1 fruit fly cellular context compared by ENCODE assay signal in the genomic region with DNA sequence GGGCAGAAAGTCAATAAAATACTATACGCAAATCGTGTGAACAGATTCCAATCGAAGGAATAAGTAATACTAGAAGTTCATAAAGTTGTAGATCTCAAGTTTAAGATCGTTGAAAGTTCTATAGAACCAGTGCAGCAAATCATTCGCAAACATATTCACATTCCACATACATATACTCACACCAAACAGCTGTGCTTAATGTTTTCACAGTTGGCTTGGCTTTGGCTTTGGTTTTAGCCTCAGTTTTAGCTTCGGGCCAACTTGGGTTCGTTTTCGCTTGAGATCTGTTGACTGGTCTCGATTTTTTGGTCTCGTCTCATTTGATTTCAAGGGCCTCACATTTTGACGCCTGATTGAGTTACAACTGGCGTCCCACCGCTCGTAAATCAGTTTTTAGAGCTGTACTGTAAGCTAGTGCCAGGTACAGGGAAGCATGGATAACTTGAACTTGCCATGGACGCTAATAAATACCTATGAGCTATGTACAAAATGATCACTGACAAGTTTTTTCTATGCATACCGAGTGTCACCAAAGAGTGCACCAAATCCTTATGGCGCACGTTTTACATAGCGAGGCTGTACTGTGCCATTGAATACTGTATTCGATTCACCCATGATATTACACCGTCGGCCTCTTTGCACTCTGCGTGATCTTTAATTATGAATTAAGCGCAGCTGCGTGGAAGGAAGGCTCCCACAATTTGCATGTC.
A peak's percentile ranks its signal among the peaks of the same experiment; 100 is the strongest.
TF ChIP-seq lines count a peak whose summit lies in the region.

No protein-coding gene starts in this region.

TF ChIP-seq in whole organism, embryonic, 481 proteins besides CTCF, POLR2A, EP300 and RAD21 (continued from another document and continues in another):
- TF ChIP-seq CG13287 (GFP tag; IDR thresholded peaks at IDR 0.05; lab: Robert Waterston, UW; ENCODE audit: partially characterized antibody) (no peak), CG16863 (GFP tag; optimal IDR thresholded peaks at IDR 0.05; lab: Kevin White, UChicago) (peak; percentile 73), CG14860 (GFP tag; IDR thresholded peaks at IDR 0.05; lab: Robert Waterston, UW; ENCODE audit: partially characterized antibody) (no peak), Dek (tag; optimal IDR thresholded peaks at IDR 0.05; lab: Kevin White, UChicago) (peak; percentile 49), CG14667 (GFP tag; IDR thresholded peaks at IDR 0.05; lab: Robert Waterston, UW) (peak; percentile 85), slbo (GFP tag; IDR thresholded peaks at IDR 0.05; lab: Robert Waterston, UW) (peak; percentile 95), CG13624 (GFP tag; optimal IDR thresholded peaks at IDR 0.05; lab: Kevin White, UChicago) (peak; percentile 87), Dip2 (GFP tag; IDR thresholded peaks at IDR 0.05; lab: Robert Waterston, UW) (peak; percentile 38; the same call in 1 of the 2 replicates), tgo (GFP tag; IDR thresholded peaks at IDR 0.05; lab: Robert Waterston, UW) (peak; percentile 92), tin (GFP tag; optimal IDR thresholded peaks at IDR 0.05; lab: Kevin White, UChicago) (peak; percentile 90), CG3281 (GFP tag; optimal IDR thresholded peaks at IDR 0.05; lab: Kevin White, UChicago) (peak; percentile 82), CG12155 (GFP tag; optimal IDR thresholded peaks at IDR 0.05; lab: Kevin White, UChicago) (peak; percentile 77), Bgb (GFP tag; IDR thresholded peaks at IDR 0.05; lab: Robert Waterston, UW; ENCODE audit: partially characterized antibody) (no peak), az2 (GFP tag; optimal IDR thresholded peaks at IDR 0.05; lab: Kevin White, UChicago) (peak; percentile 61), abd-A (tag; optimal IDR thresholded peaks at IDR 0.05; lab: Kevin White, UChicago) (no peak), sima (GFP tag; optimal IDR thresholded peaks at IDR 0.05; lab: Kevin White, UChicago) (peak; percentile 60), CG8765 (GFP tag; IDR thresholded peaks at IDR 0.05; lab: Robert Waterston, UW) (peak; percentile 60; the same call in 1 of the 2 replicates), pb (GFP tag; optimal IDR thresholded peaks at IDR 0.05; lab: Kevin White, UChicago) (peak; percentile 75), chm (GFP tag; IDR thresholded peaks at IDR 0.05; lab: Robert Waterston, UW) (peak; percentile 89), vvl (GFP tag; IDR thresholded peaks at IDR 0.05; lab: Robert Waterston, UW) (peak; percentile 79), inv (GFP tag; IDR thresholded peaks at IDR 0.05; lab: Robert Waterston, UW; ENCODE audit: partially characterized antibody) (no peak), CG5245 (GFP tag; optimal IDR thresholded peaks at IDR 0.05; lab: Kevin White, UChicago) (peak; percentile 91), CG3065 (GFP tag; optimal IDR thresholded peaks at IDR 0.05; lab: Kevin White, UChicago) (no peak), Stat92E (GFP tag; optimal IDR thresholded peaks at IDR 0.05; lab: Kevin White, UChicago) (no peak), Hey (tag; optimal IDR thresholded peaks at IDR 0.05; lab: Kevin White, UChicago) (peak; percentile 18), Atf6 (GFP tag; IDR thresholded peaks at IDR 0.05; lab: Robert Waterston, UW) (peak; percentile 88), jing (GFP tag; optimal IDR thresholded peaks at IDR 0.05; lab: Kevin White, UChicago) (peak; percentile 29), sqz (GFP tag; optimal IDR thresholded peaks at IDR 0.05; lab: Kevin White, UChicago) (peak; percentile 38), CG33557 (GFP tag; optimal IDR thresholded peaks at IDR 0.05; lab: Kevin White, UChicago) (peak; percentile 9), Camta (GFP tag; optimal IDR thresholded peaks at IDR 0.05; lab: Kevin White, UChicago) (peak; percentile 82), Hr51 (GFP tag; optimal IDR thresholded peaks at IDR 0.05; lab: Kevin White, UChicago) (peak; percentile 76), CG4707 (GFP tag; optimal IDR thresholded peaks at IDR 0.05; lab: Kevin White, UChicago) (peak; percentile 46), pita (GFP tag; optimal IDR thresholded peaks at IDR 0.05; lab: Kevin White, UChicago) (no peak), CG15479 (GFP tag; optimal IDR thresholded peaks at IDR 0.05; lab: Kevin White, UChicago) (no peak), Usf (GFP tag; optimal IDR thresholded peaks at IDR 0.05; lab: Kevin White, UChicago) (peak; percentile 44), CG17912 (GFP tag; optimal IDR thresholded peaks at IDR 0.05; lab: Kevin White, UChicago) (no peak), Bdp1 (GFP tag; optimal IDR thresholded peaks at IDR 0.05; lab: Kevin White, UChicago) (peak; percentile 58), CkIIα-i1 (GFP tag; IDR thresholded peaks at IDR 0.05; lab: Robert Waterston, UW) (peak; percentile 81), CG10654 (GFP tag; optimal IDR thresholded peaks at IDR 0.05; lab: Kevin White, UChicago) (peak; percentile 79), Mes4 (GFP tag; optimal IDR thresholded peaks at IDR 0.05; lab: Kevin White, UChicago) (peak; percentile 32), tio (GFP tag; optimal IDR thresholded peaks at IDR 0.05; lab: Kevin White, UChicago) (peak; percentile 51), dan (GFP tag; IDR thresholded peaks at IDR 0.05; lab: Robert Waterston, UW) (peak; percentile 64), Tbp (GFP tag; optimal IDR thresholded peaks at IDR 0.05; lab: Kevin White, UChicago) (no peak), eve (GFP tag; optimal IDR thresholded peaks at IDR 0.05; lab: Kevin White, UChicago) (no peak), Max (GFP tag; optimal IDR thresholded peaks at IDR 0.05; lab: Kevin White, UChicago) (peak; percentile 73), cato (GFP tag; optimal IDR thresholded peaks at IDR 0.05; lab: Kevin White, UChicago; ENCODE audit: borderline replicate concordance) (peak; percentile 12), Ets97D (GFP tag; optimal IDR thresholded peaks at IDR 0.05; lab: Kevin White, UChicago) (peak; percentile 58), dmrt99B (tag; optimal IDR thresholded peaks at IDR 0.05; lab: Kevin White, UChicago) (peak; percentile 88), h (optimal IDR thresholded peaks at IDR 0.05; lab: Kevin White, UChicago) (no peak), MTF-1 (GFP tag; optimal IDR thresholded peaks at IDR 0.05; lab: Kevin White, UChicago; ENCODE audit: borderline replicate concordance) (peak; percentile 67), CG6254 (GFP tag; optimal IDR thresholded peaks at IDR 0.05; lab: Kevin White, UChicago) (peak; percentile 12), btn (GFP tag; optimal IDR thresholded peaks at IDR 0.05; lab: Kevin White, UChicago) (peak; percentile 53), CG17328 (GFP tag; IDR thresholded peaks at IDR 0.05; lab: Robert Waterston, UW) (peak; percentile 74), CG2202 (tag; optimal IDR thresholded peaks at IDR 0.05; lab: Kevin White, UChicago) (no peak), GATAe (GFP tag; conservative IDR thresholded peaks at IDR 0.05; lab: Robert Waterston, UW) (peak; percentile 64; the same call in 1 of the 2 replicates), sisA (GFP tag; IDR thresholded peaks at IDR 0.05; lab: Robert Waterston, UW) (peak; percentile 93), Kr (GFP tag; optimal IDR thresholded peaks at IDR 0.05; lab: Kevin White, UChicago) (no peak), CG43689 (GFP tag; IDR thresholded peaks at IDR 0.05; lab: Robert Waterston, UW) (peak; percentile 78), NfI (GFP tag; optimal IDR thresholded peaks at IDR 0.05; lab: Kevin White, UChicago) (peak; percentile 74), Lim3 (GFP tag; IDR thresholded peaks at IDR 0.05; lab: Robert Waterston, UW) (peak; percentile 48; the same call in 1 of the 2 replicates), CG11504 (tag; optimal IDR thresholded peaks at IDR 0.05; lab: Kevin White, UChicago) (peak; percentile 88), CG13424 (tag; optimal IDR thresholded peaks at IDR 0.05; lab: Kevin White, UChicago) (peak; percentile 80), CG8359 (GFP tag; optimal IDR thresholded peaks at IDR 0.05; lab: Kevin White, UChicago; ENCODE audit: borderline replicate concordance) (peak; percentile 46), CG6654 (GFP tag; optimal IDR thresholded peaks at IDR 0.05; lab: Kevin White, UChicago) (peak; percentile 57), lov (optimal IDR thresholded peaks at IDR 0.05; lab: Kevin White, UChicago) (no peak), lov (GFP tag; IDR thresholded peaks at IDR 0.05; lab: Robert Waterston, UW) (peak; percentile 78; the same call in 2 of the 3 replicates), repo (GFP tag; optimal IDR thresholded peaks at IDR 0.05; lab: Kevin White, UChicago) (peak; percentile 77), CG13296 (GFP tag; optimal IDR thresholded peaks at IDR 0.05; lab: Kevin White, UChicago) (peak; percentile 80), CG8290 (GFP tag; optimal IDR thresholded peaks at IDR 0.05; lab: Kevin White, UChicago) (peak; percentile 69), CG8290 (tag; optimal IDR thresholded peaks at IDR 0.05; lab: Kevin White, UChicago) (peak in 1 of 2 experiments; percentile 97), Taf1 (GFP tag; IDR thresholded peaks at IDR 0.05; lab: Robert Waterston, UW) (peak; percentile 70; the same call in 1 of the 2 replicates), CG9876 (GFP tag; optimal IDR thresholded peaks at IDR 0.05; lab: Kevin White, UChicago) (peak; percentile 71), CG8924 (tag; optimal IDR thresholded peaks at IDR 0.05; lab: Kevin White, UChicago) (peak; percentile 62), salm (tag; optimal IDR thresholded peaks at IDR 0.05; lab: Kevin White, UChicago) (peak; percentile 26), HLH3B (GFP tag; IDR thresholded peaks at IDR 0.05; lab: Robert Waterston, UW) (peak; percentile 88), CG30020 (tag; optimal IDR thresholded peaks at IDR 0.05; lab: Kevin White, UChicago) (no peak), gfzf (GFP tag; optimal IDR thresholded peaks at IDR 0.05; lab: Kevin White, UChicago) (no peak), psq (GFP tag; optimal IDR thresholded peaks at IDR 0.05; lab: Kevin White, UChicago) (no peak), bsh (GFP tag; optimal IDR thresholded peaks at IDR 0.05; lab: Kevin White, UChicago) (peak; percentile 43 to 65), Hsf (GFP tag; optimal IDR thresholded peaks at IDR 0.05; lab: Kevin White, UChicago) (peak; percentile 72), CG11398 (GFP tag; optimal IDR thresholded peaks at IDR 0.05; lab: Kevin White, UChicago) (peak; percentile 74), D (optimal IDR thresholded peaks at IDR 0.05; lab: Kevin White, UChicago) (peak; percentile 15), D (GFP tag; optimal IDR thresholded peaks at IDR 0.05; lab: Kevin White, UChicago) (peak; percentile 64), CG11247 (GFP tag; IDR thresholded peaks at IDR 0.05; lab: Robert Waterston, UW) (peak; percentile 84), zfh1 (GFP tag; IDR thresholded peaks at IDR 0.05; lab: Robert Waterston, UW) (peak; percentile 86), CG17568 (GFP tag; optimal IDR thresholded peaks at IDR 0.05; lab: Kevin White, UChicago) (no peak), Adf1 (GFP tag; IDR thresholded peaks at IDR 0.05; lab: Robert Waterston, UW) (peak; percentile 57), CG1602 (GFP tag; optimal IDR thresholded peaks at IDR 0.05; lab: Kevin White, UChicago) (peak; percentile 61), CG10462 (GFP tag; optimal IDR thresholded peaks at IDR 0.05; lab: Kevin White, UChicago) (peak; percentile 45), lilli (GFP tag; optimal IDR thresholded peaks at IDR 0.05; lab: Kevin White, UChicago) (peak; percentile 82), stwl (tag; optimal IDR thresholded peaks at IDR 0.05; lab: Kevin White, UChicago) (no peak), Drgx (GFP tag; IDR thresholded peaks at IDR 0.05; lab: Robert Waterston, UW) (peak; percentile 82), CG4404 (GFP tag; IDR thresholded peaks at IDR 0.05; lab: Robert Waterston, UW) (peak; percentile 77), CG10543 (GFP tag; optimal IDR thresholded peaks at IDR 0.05; lab: Kevin White, UChicago) (peak; percentile 59), CG1024 (GFP tag; IDR thresholded peaks at IDR 0.05; lab: Robert Waterston, UW) (peak; percentile 73), CG33213 (GFP tag; optimal IDR thresholded peaks at IDR 0.05; lab: Kevin White, UChicago) (peak; percentile 69), CG32532 (GFP tag; IDR thresholded peaks at IDR 0.05; lab: Robert Waterston, UW) (peak; percentile 91), unc-4 (GFP tag; IDR thresholded peaks at IDR 0.05; lab: Robert Waterston, UW; ENCODE audit: partially characterized antibody) (no peak), Fer1 (GFP tag; optimal IDR thresholded peaks at IDR 0.05; lab: Kevin White, UChicago) (peak; percentile 84), cas (GFP tag; IDR thresholded peaks at IDR 0.05; lab: Robert Waterston, UW) (peak; percentile 69; the same call in 1 of the 2 replicates), crp (GFP tag; optimal IDR thresholded peaks at IDR 0.05; lab: Kevin White, UChicago) (peak in 1 of 2 experiments; percentile 8), CG7839 (tag; optimal IDR thresholded peaks at IDR 0.05; lab: Kevin White, UChicago) (peak; percentile 93), grn (GFP tag; optimal IDR thresholded peaks at IDR 0.05; lab: Kevin White, UChicago) (no peak), CG6175 (GFP tag; IDR thresholded peaks at IDR 0.05; lab: Robert Waterston, UW) (0 out of 3 replicates have a peak, but pooled peaks have one; percentile 49), CG2129 (GFP tag; IDR thresholded peaks at IDR 0.05; lab: Robert Waterston, UW; ENCODE audit: partially characterized antibody) (no peak), CG5180 (GFP tag; optimal IDR thresholded peaks at IDR 0.05; lab: Kevin White, UChicago) (peak; percentile 51), CG10366 (GFP tag; IDR thresholded peaks at IDR 0.05; lab: Robert Waterston, UW) (peak; percentile 87), hb (GFP tag; IDR thresholded peaks at IDR 0.05; lab: Robert Waterston, UW; ENCODE audit: partially characterized antibody) (no peak), CG17385 (GFP tag; optimal IDR thresholded peaks at IDR 0.05; lab: Kevin White, UChicago) (peak; percentile 75), CG15601 (tag; optimal IDR thresholded peaks at IDR 0.05; lab: Kevin White, UChicago) (peak; percentile 12), CG17829 (tag; optimal IDR thresholded peaks at IDR 0.05; lab: Kevin White, UChicago) (peak; percentile 67), CG32772 (GFP tag; IDR thresholded peaks at IDR 0.05; lab: Robert Waterston, UW) (peak; percentile 86), gsb-n (tag; optimal IDR thresholded peaks at IDR 0.05; lab: Kevin White, UChicago) (peak; percentile 23), esg (GFP tag; conservative IDR thresholded peaks at IDR 0.05; lab: Robert Waterston, UW) (peak; percentile 86), onecut (GFP tag; IDR thresholded peaks at IDR 0.05; lab: Robert Waterston, UW) (peak; percentile 85), vnd (GFP tag; IDR thresholded peaks at IDR 0.05; lab: Robert Waterston, UW; ENCODE audit: partially characterized antibody) (no peak), CG6813 (GFP tag; optimal IDR thresholded peaks at IDR 0.05; lab: Kevin White, UChicago) (peak; percentile 71), p53 (GFP tag; optimal IDR thresholded peaks at IDR 0.05; lab: Kevin White, UChicago) (no peak), Dbx (GFP tag; IDR thresholded peaks at IDR 0.05; lab: Robert Waterston, UW) (peak; percentile 82), NFAT (GFP tag; IDR thresholded peaks at IDR 0.05; lab: Robert Waterston, UW) (peak; percentile 87)
